Fruit fly (Drosophila melanogaster) whole organism, embryonic: Measurements from ENCODE around the gene TwdlX.

ENCODE experiments used
- Antp ChIP-seq: fragments of 200-800 bp; sonication (Bioruptor generic); optimal IDR thresholded peaks from 3 replicates; lab custom pipeline; 2016; ENCODE audit warnings: missing biosample characterization, missing genetic modification characterization
- Atf-2 ChIP-seq: fragments of 200-800 bp; sonication (Bioruptor generic); optimal IDR thresholded peaks from 2 replicates; lab custom pipeline; 2016; ENCODE audit warnings: missing biosample characterization, missing genetic modification characterization
- Atf6 ChIP-seq: fragments of 200-800 bp; sonication (Bioruptor generic); IDR thresholded peaks from 2 replicates; pipeline ENCODE4 v1.3.6; 2022; ENCODE audit warnings: missing biosample characterization, missing genetic modification characterization
- CG11504 ChIP-seq: fragments of 200-800 bp; sonication (Bioruptor generic); optimal IDR thresholded peaks from 3 replicates; lab custom pipeline; 2019; ENCODE audit warnings: missing biosample characterization, mild to moderate bottlenecking, missing genetic modification characterization, moderate library complexity
- CG11560 ChIP-seq: fragments of 200-800 bp; sonication (Bioruptor generic); IDR thresholded peaks from 3 replicates; pipeline ENCODE4 v1.3.6; 2022; ENCODE audit warnings: missing biosample characterization, missing genetic modification characterization
- CG11695 ChIP-seq: fragments of 200-800 bp; sonication (Bioruptor generic); IDR thresholded peaks from 3 replicates; pipeline ENCODE4 v1.3.6; 2022; ENCODE audit warnings: missing biosample characterization, missing genetic modification characterization
- CG13894 ChIP-seq: fragments of 200-800 bp; sonication (Bioruptor generic); optimal IDR thresholded peaks from 3 replicates; lab custom pipeline; 2018; ENCODE audit warnings: missing biosample characterization, mild to moderate bottlenecking, missing genetic modification characterization, moderate library complexity
- CG14014 ChIP-seq: fragments of 200-800 bp; sonication (Bioruptor generic); IDR thresholded peaks from 2 replicates; pipeline ENCODE4 v1.3.6; 2022; ENCODE audit warnings: missing biosample characterization, missing genetic modification characterization
- CG14710 ChIP-seq: fragments of 200-800 bp; sonication (Bioruptor generic); optimal IDR thresholded peaks from 3 replicates; lab custom pipeline; 2019; ENCODE audit warnings: missing biosample characterization, mild to moderate bottlenecking, missing genetic modification characterization, moderate library complexity
- CG15269 ChIP-seq: fragments of 200-800 bp; sonication (Bioruptor generic); optimal IDR thresholded peaks from 2 replicates; lab custom pipeline; 2018; ENCODE audit warnings: missing biosample characterization, mild to moderate bottlenecking, missing genetic modification characterization, moderate library complexity
- CG1529 ChIP-seq: fragments of 200-800 bp; sonication (Bioruptor generic); optimal IDR thresholded peaks from 3 replicates; lab custom pipeline; 2018; ENCODE audit warnings: missing biosample characterization, missing genetic modification characterization
- CG15696 ChIP-seq: fragments of 200-800 bp; sonication (Bioruptor generic); optimal IDR thresholded peaks from 2 replicates; lab custom pipeline; 2019; ENCODE audit warnings: missing biosample characterization, mild to moderate bottlenecking, missing genetic modification characterization, moderate library complexity
- CG1602 ChIP-seq: fragments of 200-800 bp; sonication (Bioruptor generic); optimal IDR thresholded peaks from 3 replicates; lab custom pipeline; 2016; ENCODE audit warnings: missing biosample characterization, missing genetic modification characterization
- CG17328 ChIP-seq: fragments of 200-800 bp; sonication (Bioruptor generic); IDR thresholded peaks from 2 replicates; pipeline ENCODE4 v1.3.6; 2022; ENCODE audit warnings: missing biosample characterization, missing genetic modification characterization
- CG17359 ChIP-seq: fragments of 200-800 bp; sonication (Bioruptor generic); optimal IDR thresholded peaks from 3 replicates; lab custom pipeline; 2018; ENCODE audit warnings: missing biosample characterization, mild to moderate bottlenecking, missing genetic modification characterization, moderate library complexity
- CG2678 ChIP-seq: fragments of 200-800 bp; sonication (Bioruptor generic); optimal IDR thresholded peaks from 3 replicates; lab custom pipeline; 2019; ENCODE audit warnings: missing biosample characterization, mild to moderate bottlenecking, missing genetic modification characterization, moderate library complexity
- CG2712 ChIP-seq: fragments of 200-800 bp; optimal IDR thresholded peaks from 3 replicates; lab custom pipeline; 2019; ENCODE audit warnings: missing biosample characterization, mild to moderate bottlenecking, missing genetic modification characterization, moderate library complexity
- CG30403 ChIP-seq: fragments of 200-800 bp; sonication (Bioruptor generic); optimal IDR thresholded peaks from 3 replicates; lab custom pipeline; 2016; ENCODE audit warnings: missing biosample characterization, missing genetic modification characterization
- CG4282 ChIP-seq: fragments of 200-800 bp; sonication (Bioruptor generic); optimal IDR thresholded peaks from 2 replicates; lab custom pipeline; 2016; ENCODE audit warnings: missing biosample characterization, missing genetic modification characterization
- CG7372 ChIP-seq: fragments of 200-800 bp; sonication (Bioruptor generic); IDR thresholded peaks from 2 replicates; pipeline ENCODE4 v1.3.6; 2022; ENCODE audit warnings: missing biosample characterization, missing genetic modification characterization
- CG8388 ChIP-seq: fragments of 200-800 bp; sonication (Bioruptor generic); optimal IDR thresholded peaks from 2 replicates; lab custom pipeline; 2019; ENCODE audit warnings: missing biosample characterization, mild to moderate bottlenecking, missing genetic modification characterization, moderate library complexity
- CG9932 ChIP-seq: fragments of 200-800 bp; sonication (Bioruptor generic); IDR thresholded peaks from 2 replicates; pipeline ENCODE4 v1.3.6; 2022; ENCODE audit warnings: missing biosample characterization, missing genetic modification characterization
- Dip2 ChIP-seq: fragments of 200-800 bp; sonication (Bioruptor generic); IDR thresholded peaks from 2 replicates; pipeline ENCODE4 v1.3.6; 2022; ENCODE audit warnings: missing biosample characterization, missing genetic modification characterization
- H15 ChIP-seq: fragments of 200-800 bp; sonication (Bioruptor generic); IDR thresholded peaks from 3 replicates; pipeline ENCODE4 v1.3.6; 2022; ENCODE audit warnings: missing biosample characterization, missing genetic modification characterization
- HLH54F ChIP-seq: fragments of 200-800 bp; sonication (Bioruptor generic); optimal IDR thresholded peaks from 3 replicates; lab custom pipeline; 2016; ENCODE audit warnings: missing biosample characterization, missing genetic modification characterization
- Myb ChIP-seq: fragments of 200-800 bp; sonication (Bioruptor generic); optimal IDR thresholded peaks from 2 replicates; lab custom pipeline; 2016; ENCODE audit warnings: missing biosample characterization, missing genetic modification characterization
- Neu2 ChIP-seq: fragments of 200-800 bp; sonication (Bioruptor generic); optimal IDR thresholded peaks from 3 replicates; lab custom pipeline; 2016; ENCODE audit warnings: missing biosample characterization, missing genetic modification characterization, borderline replicate concordance
- PHDP ChIP-seq: fragments of 200-800 bp; sonication (Bioruptor generic); optimal IDR thresholded peaks from 3 replicates; lab custom pipeline; 2018; ENCODE audit warnings: missing biosample characterization, mild to moderate bottlenecking, missing genetic modification characterization, moderate library complexity
- Rfx ChIP-seq: fragments of 200-800 bp; sonication (Bioruptor generic); IDR thresholded peaks from 2 replicates; pipeline ENCODE4 v1.3.6; 2022; ENCODE audit warnings: missing biosample characterization, missing genetic modification characterization
- Sry-β ChIP-seq: fragments of 200-800 bp; sonication (Bioruptor generic); optimal IDR thresholded peaks from 2 replicates; lab custom pipeline; 2018; ENCODE audit warnings: missing biosample characterization, mild to moderate bottlenecking, missing genetic modification characterization, moderate library complexity
- bab2 ChIP-seq: fragments of 200-800 bp; sonication (Bioruptor generic); optimal IDR thresholded peaks from 2 replicates; lab custom pipeline; 2016; ENCODE audit warnings: missing biosample characterization, missing genetic modification characterization
- bowl ChIP-seq: fragments of 200-800 bp; sonication (Bioruptor generic); IDR thresholded peaks from 2 replicates; pipeline ENCODE4 v1.3.6; 2022; ENCODE audit warnings: missing biosample characterization, missing genetic modification characterization
- cas ChIP-seq: fragments of 200-800 bp; sonication (Bioruptor generic); IDR thresholded peaks from 2 replicates; pipeline ENCODE4 v1.3.6; 2022; ENCODE audit warnings: missing biosample characterization, missing genetic modification characterization
- chn ChIP-seq: fragments of 200-800 bp; sonication (Bioruptor generic); optimal IDR thresholded peaks from 2 replicates; lab custom pipeline; 2016; ENCODE audit warnings: missing biosample characterization, missing genetic modification characterization
- dati ChIP-seq: fragments of 200-800 bp; sonication (Bioruptor generic); IDR thresholded peaks from 2 replicates; pipeline ENCODE4 v1.3.6; 2022; ENCODE audit warnings: missing biosample characterization, missing genetic modification characterization
- dpn ChIP-seq, 2 experiments: fragments of 200-800 bp; sonication (Bioruptor generic); optimal IDR thresholded peaks; 3 replicates each; lab custom pipeline; 2016; ENCODE audit warnings: missing biosample characterization in 2 of 2, missing genetic modification characterization in 2 of 2
- gem ChIP-seq: fragments of 200-800 bp; sonication (Bioruptor generic); optimal IDR thresholded peaks from 2 replicates; lab custom pipeline; 2019; ENCODE audit warnings: missing biosample characterization, mild to moderate bottlenecking, missing genetic modification characterization, moderate library complexity
- gro ChIP-seq: fragments of 200-800 bp; sonication (Bioruptor generic); optimal IDR thresholded peaks from 2 replicates; lab custom pipeline; 2016; ENCODE audit warnings: missing biosample characterization, missing genetic modification characterization
- ind ChIP-seq: fragments of 200-800 bp; sonication (Bioruptor generic); optimal IDR thresholded peaks from 3 replicates; lab custom pipeline; 2016; ENCODE audit warnings: missing biosample characterization, missing genetic modification characterization
- lab ChIP-seq: fragments of 200-800 bp; sonication (Bioruptor generic); optimal IDR thresholded peaks from 3 replicates; lab custom pipeline; 2017; ENCODE audit warnings: missing biosample characterization, missing genetic modification characterization, mild to moderate bottlenecking, moderate library complexity, missing genetic modification reagents
- lilli ChIP-seq: fragments of 200-800 bp; sonication (Bioruptor generic); optimal IDR thresholded peaks from 3 replicates; lab custom pipeline; 2016; ENCODE audit warnings: missing biosample characterization, missing genetic modification characterization
- lmd ChIP-seq: fragments of 200-800 bp; sonication (Bioruptor generic); IDR thresholded peaks from 2 replicates; pipeline ENCODE4 v1.3.6; 2022; ENCODE audit warnings: missing biosample characterization, missing genetic modification characterization
- maf-S ChIP-seq: fragments of 200-800 bp; sonication (Bioruptor generic); optimal IDR thresholded peaks from 2 replicates; lab custom pipeline; 2016; ENCODE audit warnings: missing biosample characterization, missing genetic modification characterization
- pnt ChIP-seq: fragments of 200-800 bp; sonication (Bioruptor generic); optimal IDR thresholded peaks from 3 replicates; lab custom pipeline; 2016; ENCODE audit warnings: missing biosample characterization, missing genetic modification characterization
- row ChIP-seq: fragments of 200-800 bp; sonication (Bioruptor generic); IDR thresholded peaks from 3 replicates; pipeline ENCODE4 v1.3.6; 2022; ENCODE audit warnings: missing biosample characterization, missing genetic modification characterization
- scrt ChIP-seq: fragments of 200-800 bp; sonication (Bioruptor generic); optimal IDR thresholded peaks from 2 replicates; lab custom pipeline; 2018; ENCODE audit warnings: missing biosample characterization, mild to moderate bottlenecking, missing genetic modification characterization, moderate library complexity
- seq ChIP-seq: fragments of 200-800 bp; sonication (Bioruptor generic); IDR thresholded peaks from 2 replicates; pipeline ENCODE4 v1.3.6; 2022; ENCODE audit warnings: missing biosample characterization, missing genetic modification characterization
- tgo ChIP-seq: fragments of 200-800 bp; sonication (Bioruptor generic); IDR thresholded peaks from 3 replicates; pipeline ENCODE4 v1.3.6; 2022; ENCODE audit warnings: missing biosample characterization, missing genetic modification characterization
- tio ChIP-seq: fragments of 200-800 bp; sonication (Bioruptor generic); optimal IDR thresholded peaks from 2 replicates; lab custom pipeline; 2017; ENCODE audit warnings: missing biosample characterization, missing genetic modification characterization, inconsistent platforms
- ttk ChIP-seq: fragments of 200-800 bp; sonication (Bioruptor generic); IDR thresholded peaks from 2 replicates; pipeline ENCODE4 v2.1.2; 2022; ENCODE audit warnings: missing biosample characterization, missing genetic modification characterization
- unpg ChIP-seq: fragments of 200-800 bp; sonication (Bioruptor generic); optimal IDR thresholded peaks from 3 replicates; lab custom pipeline; 2018; ENCODE audit warnings: missing biosample characterization, mild to moderate bottlenecking, missing genetic modification characterization, moderate library complexity

Gene TwdlX

dm6 chrX:16781055-16781454, 50.2 kb downstream of the TwdlX start (continued):
- peak; percentile 9 for TF ChIP-seq ind
- no peak for TF ChIP-seq dati
- no peak for TF ChIP-seq Neu2 (GFP tag; lab: Kevin White, UChicago)
- TF ChIP-seq Dip2 (GFP tag; lab: Robert Waterston, UW): no peak
- TF ChIP-seq H15 (GFP tag; lab: Robert Waterston, UW): 0 out of 3 replicates have a peak, but pooled peaks have one; percentile 20
- TF ChIP-seq Myb (GFP tag; lab: Kevin White, UChicago): peak; percentile 22
- peak; percentile 16 for TF ChIP-seq scrt (GFP tag; lab: Kevin White, UChicago)
- TF ChIP-seq CG8388: no peak
- no peak for TF ChIP-seq CG4282 (GFP tag; lab: Kevin White, UChicago)
- peak; percentile 65 for TF ChIP-seq gro (GFP tag; lab: Kevin White, UChicago)
- 0 out of 2 replicates have a peak, but pooled peaks have one; percentile 23 for TF ChIP-seq CG17328 (GFP tag; lab: Robert Waterston, UW)
- TF ChIP-seq ttk (GFP tag; lab: Robert Waterston, UW): no peak
- TF ChIP-seq Antp: peak; percentile 30
- peak in 1 of 2 experiments; percentile 22 for TF ChIP-seq dpn (GFP tag; optimal IDR thresholded peaks at IDR 0.05; lab: Kevin White, UChicago)
- peak; percentile 27; the same call in 1 of the 2 replicates for TF ChIP-seq seq
- peak; percentile 59 for TF ChIP-seq Atf6 (GFP tag; lab: Robert Waterston, UW)
- peak; percentile 27 for TF ChIP-seq bab2
- TF ChIP-seq CG11695 (GFP tag; lab: Robert Waterston, UW): 0 out of 3 replicates have a peak, but pooled peaks have one; percentile 10
- TF ChIP-seq cas: 0 out of 2 replicates have a peak, but pooled peaks have one; percentile 41
- TF ChIP-seq CG14014 (GFP tag; lab: Robert Waterston, UW): peak; percentile 48
- peak; percentile 23 for TF ChIP-seq HLH54F (GFP tag; lab: Kevin White, UChicago)
- TF ChIP-seq CG11560: 0 out of 3 replicates have a peak, but pooled peaks have one; percentile 17
- TF ChIP-seq PHDP (tag; lab: Kevin White, UChicago): peak; percentile 12
- no peak for TF ChIP-seq CG15696 (tag; lab: Kevin White, UChicago)
- TF ChIP-seq bowl (GFP tag; lab: Robert Waterston, UW): no peak
- TF ChIP-seq CG7372 (GFP tag; lab: Robert Waterston, UW): 0 out of 2 replicates have a peak, but pooled peaks have one; percentile 8
- TF ChIP-seq Rfx (GFP tag; lab: Robert Waterston, UW): peak; percentile 67
- peak; percentile 35 for TF ChIP-seq chn (GFP tag; lab: Kevin White, UChicago)
- TF ChIP-seq lmd: peak; percentile 19; the same call in 1 of the 2 replicates
- peak; percentile 36 for TF ChIP-seq maf-S (GFP tag; lab: Kevin White, UChicago)
- peak; percentile 27 for TF ChIP-seq pnt (GFP tag; lab: Kevin White, UChicago)
- TF ChIP-seq tio: no peak
- TF ChIP-seq Sry-β (GFP tag; lab: Kevin White, UChicago): no peak
- TF ChIP-seq lilli (GFP tag; lab: Kevin White, UChicago): peak; percentile 38
- TF ChIP-seq CG2712 (tag; lab: Kevin White, UChicago): peak; percentile 11
- peak; percentile 3 for TF ChIP-seq CG17359 (tag; lab: Kevin White, UChicago)
- TF ChIP-seq Atf-2 (GFP tag; lab: Kevin White, UChicago): peak; percentile 8
- no peak for TF ChIP-seq tgo (GFP tag; lab: Robert Waterston, UW)
- TF ChIP-seq CG30403 (GFP tag; lab: Kevin White, UChicago): peak; percentile 6
- peak; percentile 53 for TF ChIP-seq unpg (GFP tag; lab: Kevin White, UChicago)
- TF ChIP-seq CG11504 (tag; lab: Kevin White, UChicago): peak; percentile 37
- peak; percentile 51 for TF ChIP-seq gem (tag; lab: Kevin White, UChicago)
- TF ChIP-seq row (GFP tag; lab: Robert Waterston, UW): peak; percentile 32; the same call in 1 of the 3 replicates
- peak; percentile 58 for TF ChIP-seq lab (GFP tag; lab: Kevin White, UChicago)
- peak; percentile 54 for TF ChIP-seq CG2678 (tag; lab: Kevin White, UChicago)
- TF ChIP-seq CG13894 (tag; lab: Kevin White, UChicago): peak; percentile 15
- no peak for TF ChIP-seq CG14710 (tag; lab: Kevin White, UChicago)
- TF ChIP-seq CG9932: peak; percentile 59; the same call in 1 of the 2 replicates
- TF ChIP-seq CG15269 (tag; lab: Kevin White, UChicago): peak; percentile 51
- TF ChIP-seq CG1602: peak; percentile 0
- no peak for TF ChIP-seq CG1529 (GFP tag; lab: Kevin White, UChicago)
